Fruit fly (Drosophila melanogaster) whole organism, embryonic: ENCODE data around the gene Wdr59.

Experiments used
- Adf1 ChIP-seq: fragments of 200-800 bp; sonication (Bioruptor generic); IDR thresholded peaks from 2 replicates; pipeline ENCODE4 v1.3.6; 2022; ENCODE audit warnings: missing biosample characterization, missing genetic modification characterization
- CG10366 ChIP-seq: fragments of 200-800 bp; sonication (Bioruptor generic); IDR thresholded peaks from 2 replicates; pipeline ENCODE4 v1.3.6; 2022; ENCODE audit warnings: missing biosample characterization, missing genetic modification characterization
- CG11247 ChIP-seq: fragments of 200-800 bp; sonication (Bioruptor generic); IDR thresholded peaks from 2 replicates; pipeline ENCODE4 v1.3.6; 2022; ENCODE audit warnings: missing biosample characterization, missing genetic modification characterization
- CG12219 ChIP-seq: fragments of 200-800 bp; sonication (Bioruptor generic); optimal IDR thresholded peaks from 3 replicates; lab custom pipeline; 2018; ENCODE audit warnings: missing biosample characterization, mild to moderate bottlenecking, missing genetic modification characterization
- CG12391 ChIP-seq: fragments of 200-800 bp; sonication (Bioruptor generic); optimal IDR thresholded peaks from 3 replicates; lab custom pipeline; 2018; ENCODE audit warnings: missing biosample characterization, mild to moderate bottlenecking, missing genetic modification characterization, moderate library complexity
- CG12659 ChIP-seq: fragments of 200-800 bp; sonication (Bioruptor generic); optimal IDR thresholded peaks from 3 replicates; lab custom pipeline; 2017; ENCODE audit warnings: mild to moderate bottlenecking, missing biosample characterization, missing genetic modification reagents, missing genetic modification characterization
- CG14050 ChIP-seq: fragments of 200-800 bp; sonication (Bioruptor generic); IDR thresholded peaks from 3 replicates; pipeline ENCODE4 v1.3.6; 2022; ENCODE audit warnings: missing biosample characterization, missing genetic modification characterization
- CG16779 ChIP-seq: fragments of 200-800 bp; sonication (Bioruptor generic); IDR thresholded peaks from 2 replicates; pipeline ENCODE4 v1.3.6; 2022; ENCODE audit warnings: missing biosample characterization, missing genetic modification characterization
- CG17802 ChIP-seq: fragments of 200-800 bp; sonication (Bioruptor generic); optimal IDR thresholded peaks from 2 replicates; lab custom pipeline; 2018; ENCODE audit warnings: missing biosample characterization, mild to moderate bottlenecking, missing genetic modification characterization, moderate library complexity
- CG2120 ChIP-seq: fragments of 200-800 bp; sonication (Bioruptor generic); optimal IDR thresholded peaks from 3 replicates; lab custom pipeline; 2016; ENCODE audit warnings: missing biosample characterization, missing genetic modification characterization
- CG30403 ChIP-seq: fragments of 200-800 bp; sonication (Bioruptor generic); optimal IDR thresholded peaks from 3 replicates; lab custom pipeline; 2016; ENCODE audit warnings: missing biosample characterization, missing genetic modification characterization
- CG9932 ChIP-seq: fragments of 200-800 bp; sonication (Bioruptor generic); IDR thresholded peaks from 2 replicates; pipeline ENCODE4 v1.3.6; 2022; ENCODE audit warnings: missing biosample characterization, missing genetic modification characterization
- Camta ChIP-seq: fragments of 200-800 bp; sonication (Bioruptor generic); optimal IDR thresholded peaks from 2 replicates; lab custom pipeline; 2016; ENCODE audit warnings: missing biosample characterization, missing genetic modification characterization
- Deaf1 ChIP-seq: fragments of 200-800 bp; optimal IDR thresholded peaks from 3 replicates; lab custom pipeline; 2019; ENCODE audit warnings: missing biosample characterization, mild to moderate bottlenecking, missing genetic modification characterization, moderate library complexity
- Gug ChIP-seq: fragments of 200-800 bp; sonication (Bioruptor generic); IDR thresholded peaks from 4 replicates; pipeline ENCODE4 v1.3.6; 2022; ENCODE audit warnings: missing biosample characterization, missing genetic modification characterization
- Hmr ChIP-seq: fragments of 200-800 bp; sonication (Bioruptor generic); optimal IDR thresholded peaks from 3 replicates; lab custom pipeline; 2017; ENCODE audit warnings: mild to moderate bottlenecking, missing biosample characterization, missing genetic modification reagents, missing genetic modification characterization
- Meics ChIP-seq: fragments of 200-800 bp; sonication (Bioruptor generic); optimal IDR thresholded peaks from 2 replicates; lab custom pipeline; 2017; ENCODE audit warnings: missing biosample characterization, mild to moderate bottlenecking, missing genetic modification characterization
- Optix ChIP-seq: fragments of 200-800 bp; sonication (Bioruptor generic); IDR thresholded peaks from 3 replicates; pipeline ENCODE4 v1.3.6; 2022; ENCODE audit warnings: missing biosample characterization, missing genetic modification characterization
- Side ChIP-seq: fragments of 200-800 bp; sonication (Bioruptor generic); optimal IDR thresholded peaks from 2 replicates; lab custom pipeline; 2016; ENCODE audit warnings: missing biosample characterization, missing genetic modification characterization
- bbx ChIP-seq: fragments of 200-800 bp; sonication (Bioruptor generic); IDR thresholded peaks from 2 replicates; pipeline ENCODE4 v1.3.6; 2022; ENCODE audit warnings: missing biosample characterization, missing genetic modification characterization; ENCODE audit not compliant: partially characterized antibody
- bowl ChIP-seq: fragments of 200-800 bp; sonication (Bioruptor generic); IDR thresholded peaks from 2 replicates; pipeline ENCODE4 v1.3.6; 2022; ENCODE audit warnings: missing biosample characterization, missing genetic modification characterization
- ci ChIP-seq: fragments of 200-800 bp; sonication (Bioruptor generic); IDR thresholded peaks from 3 replicates; pipeline ENCODE4 v1.3.6; 2022; ENCODE audit warnings: missing biosample characterization, missing genetic modification characterization
- dpn ChIP-seq, 2 experiments: fragments of 200-800 bp; sonication (Bioruptor generic); optimal IDR thresholded peaks; 3 replicates each; lab custom pipeline; 2016; ENCODE audit warnings: missing biosample characterization in 2 of 2, missing genetic modification characterization in 2 of 2
- emc ChIP-seq: fragments of 200-800 bp; sonication (Bioruptor generic); optimal IDR thresholded peaks from 2 replicates; lab custom pipeline; 2016; ENCODE audit warnings: missing biosample characterization, missing genetic modification characterization
- eve ChIP-seq, 2 experiments: fragments of >200 bp; optimal IDR thresholded peaks; 2 replicates each; lab custom pipeline; 2017; ENCODE audit warnings: missing biosample characterization in 2 of 2, missing genetic modification characterization in 2 of 2
- ewg ChIP-seq: fragments of 200-800 bp; sonication (Bioruptor generic); optimal IDR thresholded peaks from 3 replicates; lab custom pipeline; 2017; ENCODE audit warnings: mild to moderate bottlenecking, missing biosample characterization, missing genetic modification reagents, missing genetic modification characterization
- gem ChIP-seq: fragments of 200-800 bp; sonication (Bioruptor generic); optimal IDR thresholded peaks from 2 replicates; lab custom pipeline; 2019; ENCODE audit warnings: missing biosample characterization, mild to moderate bottlenecking, missing genetic modification characterization, moderate library complexity
- hbn ChIP-seq: fragments of 200-800 bp; sonication (Bioruptor generic); IDR thresholded peaks from 2 replicates; pipeline ENCODE4 v1.3.6; 2022; ENCODE audit warnings: missing biosample characterization, missing genetic modification characterization; ENCODE audit not compliant: partially characterized antibody
- jigr1 ChIP-seq: fragments of 200-800 bp; sonication (Bioruptor generic); IDR thresholded peaks from 3 replicates; pipeline ENCODE4 v1.3.6; 2022; ENCODE audit warnings: missing biosample characterization, missing genetic modification characterization
- lab ChIP-seq: fragments of 200-800 bp; sonication (Bioruptor generic); optimal IDR thresholded peaks from 3 replicates; lab custom pipeline; 2017; ENCODE audit warnings: missing biosample characterization, missing genetic modification characterization, mild to moderate bottlenecking, moderate library complexity, missing genetic modification reagents
- lilli ChIP-seq: fragments of 200-800 bp; sonication (Bioruptor generic); optimal IDR thresholded peaks from 3 replicates; lab custom pipeline; 2016; ENCODE audit warnings: missing biosample characterization, missing genetic modification characterization
- mirr ChIP-seq: fragments of 200-800 bp; sonication (Bioruptor generic); optimal IDR thresholded peaks from 3 replicates; lab custom pipeline; 2018; ENCODE audit warnings: missing biosample characterization, mild to moderate bottlenecking, missing genetic modification characterization
- mld ChIP-seq: fragments of 200-800 bp; sonication (Bioruptor generic); IDR thresholded peaks from 3 replicates; pipeline ENCODE4 v1.3.6; 2022; ENCODE audit warnings: missing biosample characterization, missing genetic modification characterization; ENCODE audit not compliant: partially characterized antibody
- prd ChIP-seq, 3 experiments: fragments of >200 bp in 2 of 3; fragments of 200-800 bp in 1 of 3; sonication (Bioruptor generic) in 1 of 3; optimal IDR thresholded peaks in 2 of 3; IDR thresholded peaks in 1 of 3; 2 replicates in 2 of 3; 3 replicates in 1 of 3; pipeline versions ENCODE4 v1.3.6 to Lab custom; 2017 to 2022; ENCODE audit warnings: missing biosample characterization in 1 of 3, missing genetic modification characterization in 1 of 3
- pzg ChIP-seq: fragments of 200-800 bp; sonication (Bioruptor generic); optimal IDR thresholded peaks from 3 replicates; lab custom pipeline; 2018; ENCODE audit warnings: missing biosample characterization, mild to moderate bottlenecking, missing genetic modification characterization, moderate library complexity
- ranshi ChIP-seq: fragments of 200-800 bp; sonication (Bioruptor generic); IDR thresholded peaks from 2 replicates; pipeline ENCODE4 v1.3.6; 2022; ENCODE audit warnings: missing biosample characterization, missing genetic modification characterization
- scrt ChIP-seq: fragments of 200-800 bp; sonication (Bioruptor generic); optimal IDR thresholded peaks from 2 replicates; lab custom pipeline; 2018; ENCODE audit warnings: missing biosample characterization, mild to moderate bottlenecking, missing genetic modification characterization, moderate library complexity
- seq ChIP-seq: fragments of 200-800 bp; sonication (Bioruptor generic); IDR thresholded peaks from 2 replicates; pipeline ENCODE4 v1.3.6; 2022; ENCODE audit warnings: missing biosample characterization, missing genetic modification characterization
- slbo ChIP-seq: fragments of 200-800 bp; sonication (Bioruptor generic); IDR thresholded peaks from 2 replicates; pipeline ENCODE4 v1.3.6; 2022; ENCODE audit warnings: missing biosample characterization, missing genetic modification characterization
- stc ChIP-seq: fragments of 200-800 bp; sonication (Bioruptor generic); IDR thresholded peaks from 2 replicates; pipeline ENCODE4 v1.3.6; 2022; ENCODE audit warnings: missing biosample characterization, missing genetic modification characterization
- vfl ChIP-seq: fragments of 200-800 bp; sonication (Bioruptor generic); optimal IDR thresholded peaks from 2 replicates; lab custom pipeline; 2016; ENCODE audit warnings: missing biosample characterization, missing genetic modification characterization

Gene Wdr59

DNA sequence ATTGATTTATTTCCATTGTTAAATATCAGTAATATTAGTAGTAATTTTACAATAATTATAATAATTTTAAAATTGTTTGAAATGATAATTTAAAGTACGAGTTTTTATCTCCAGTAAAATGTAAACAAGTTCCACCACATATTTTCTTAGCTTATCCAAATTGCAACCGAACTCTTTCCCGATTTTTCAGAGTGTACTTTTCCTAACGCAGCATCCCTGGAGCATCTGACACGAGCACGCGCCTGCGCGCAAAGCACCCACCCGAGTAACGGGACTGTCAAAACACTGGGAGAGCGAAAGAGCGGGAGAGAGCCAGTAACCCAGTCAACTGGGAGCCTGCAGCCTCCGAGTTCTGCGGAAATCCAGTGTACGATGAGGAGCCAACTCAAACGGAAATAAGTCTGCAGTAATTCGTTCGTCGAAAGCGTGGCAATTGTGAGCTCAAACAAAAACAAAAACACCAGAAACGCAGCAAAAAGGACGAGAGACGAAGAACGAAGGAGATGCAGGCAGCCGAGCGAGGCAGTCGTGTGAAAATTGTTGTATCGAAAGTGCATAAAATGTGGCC is 4.8 kb upstream of the Wdr59 start, which contains the start of gene CG16854 (continued):
- TF ChIP-seq seq (GFP tag; lab: Robert Waterston, UW), result peak; percentile 23; the same call in 1 of the 2 replicates
- TF ChIP-seq prd (optimal IDR thresholded peaks at IDR 0.05; lab: Kevin White, UChicago), result no peak
- TF ChIP-seq prd (GFP tag; IDR thresholded peaks at IDR 0.05; lab: Robert Waterston, UW), result 0 out of 3 replicates have a peak, but pooled peaks have one; percentile 17
- peak; percentile 55; the same call in 1 of the 2 replicates for TF ChIP-seq CG16779
- TF ChIP-seq mirr (GFP tag; lab: Kevin White, UChicago), result no peak
- 0 out of 2 replicates have a peak, but pooled peaks have one; percentile 26 for TF ChIP-seq ranshi
- peak; percentile 18 for TF ChIP-seq Hmr (GFP tag; lab: Kevin White, UChicago)
- 0 out of 3 replicates have a peak, but pooled peaks have one; percentile 28 for TF ChIP-seq mld
- TF ChIP-seq Gug (GFP tag; lab: Robert Waterston, UW), result peak; percentile 18; the same call in 1 of the 4 replicates
- peak in 1 of 2 experiments; percentile 4 for TF ChIP-seq dpn (GFP tag; optimal IDR thresholded peaks at IDR 0.05; lab: Kevin White, UChicago)
- TF ChIP-seq Deaf1, result peak; percentile 64
- TF ChIP-seq slbo, result peak; percentile 60; the same call in 1 of the 2 replicates
- TF ChIP-seq CG12659 (GFP tag; lab: Kevin White, UChicago), result peak; percentile 10
- TF ChIP-seq ewg, result peak; percentile 99
- peak; percentile 27; the same call in 1 of the 3 replicates for TF ChIP-seq ci (GFP tag; lab: Robert Waterston, UW)
- peak; percentile 34 for TF ChIP-seq gem (tag; lab: Kevin White, UChicago)
- TF ChIP-seq CG12391 (tag; lab: Kevin White, UChicago), result peak; percentile 19
- TF ChIP-seq pzg, result peak; percentile 27
- peak; percentile 12 for TF ChIP-seq Meics
- no peak; the same call in 2 of the 3 replicates for TF ChIP-seq Optix (GFP tag; lab: Robert Waterston, UW)
- 0 out of 2 replicates have a peak, but pooled peaks have one; percentile 16 for TF ChIP-seq bbx
- no peak for TF ChIP-seq emc (GFP tag; lab: Kevin White, UChicago)
- peak; percentile 13 for TF ChIP-seq CG30403
- TF ChIP-seq CG9932 (GFP tag; lab: Robert Waterston, UW), result peak; percentile 41
- no peak for TF ChIP-seq CG12219 (GFP tag; lab: Kevin White, UChicago)
- 0 out of 2 replicates have a peak, but pooled peaks have one; percentile 9 for TF ChIP-seq CG11247 (GFP tag; lab: Robert Waterston, UW)
- no peak for TF ChIP-seq CG17802 (tag; lab: Kevin White, UChicago)
- TF ChIP-seq Side (GFP tag; lab: Kevin White, UChicago), result no peak
- TF ChIP-seq Camta, result no peak
- peak; percentile 29 for TF ChIP-seq lilli (GFP tag; lab: Kevin White, UChicago)
- TF ChIP-seq lab (GFP tag; lab: Kevin White, UChicago), result no peak
- TF ChIP-seq CG2120, result peak; percentile 42
- TF ChIP-seq stc (GFP tag; lab: Robert Waterston, UW), result no peak
- peak; percentile 9; the same call in 1 of the 2 replicates for TF ChIP-seq CG10366 (GFP tag; lab: Robert Waterston, UW)
- TF ChIP-seq hbn (GFP tag; lab: Robert Waterston, UW), result no peak
- TF ChIP-seq eve (GFP tag; optimal IDR thresholded peaks at IDR 0.05; lab: Kevin White, UChicago), result no peak
- no peak for TF ChIP-seq vfl (GFP tag; lab: Kevin White, UChicago)
- no peak; the same call in 2 of the 3 replicates for TF ChIP-seq CG14050 (GFP tag; lab: Robert Waterston, UW)
- TF ChIP-seq jigr1 (GFP tag; lab: Robert Waterston, UW), result 0 out of 3 replicates have a peak, but pooled peaks have one; percentile 19
- 0 out of 2 replicates have a peak, but pooled peaks have one; percentile 44 for TF ChIP-seq bowl (GFP tag; lab: Robert Waterston, UW)
- peak; percentile 0 for TF ChIP-seq scrt (GFP tag; lab: Kevin White, UChicago)
- no peak for TF ChIP-seq Adf1 (GFP tag; lab: Robert Waterston, UW)
